Worm (Caenorhabditis elegans) whole organism, L4 larva: Measurements from ENCODE around the gene iffb-1.

Experiments
- D1046.2 ChIP-seq: fragments of 200-800 bp; sonication (Bioruptor generic); IDR thresholded peaks from 2 replicates; pipeline ENCODE4 v1.3.6; 2022; ENCODE audit warnings: missing genetic modification characterization, missing compliant biosample characterization
- F26F4.8 ChIP-seq: fragments of 200-800 bp; sonication (Bioruptor generic); conservative IDR thresholded peaks from 2 replicates; pipeline ENCODE4 v1.3.6; 2022; ENCODE audit warnings: missing genetic modification characterization, missing compliant biosample characterization
- T20F7.1 ChIP-seq: fragments of 200-800 bp; sonication (Bioruptor generic); optimal IDR thresholded peaks from 2 replicates; lab custom pipeline; 2018; ENCODE audit warnings: mild to moderate bottlenecking, missing genetic modification characterization, missing compliant biosample characterization
- Y105C5A.15 ChIP-seq: fragments of 200-800 bp; sonication (Bioruptor generic); IDR thresholded peaks from 2 replicates; pipeline ENCODE4 v1.3.6; 2022; ENCODE audit warnings: missing genetic modification characterization, missing compliant biosample characterization
- Y5F2A.4 ChIP-seq: fragments of 200-800 bp; sonication (Bioruptor generic); optimal IDR thresholded peaks from 2 replicates; lab custom pipeline; 2018; ENCODE audit warnings: mild to moderate bottlenecking, missing genetic modification characterization, missing compliant biosample characterization
- ZK337.2 ChIP-seq: fragments of 200-800 bp; sonication (Bioruptor generic); IDR thresholded peaks from 2 replicates; pipeline ENCODE4 v1.3.6; 2022; ENCODE audit warnings: missing genetic modification reagents, missing genetic modification characterization, missing compliant biosample characterization
- ZK546.5 ChIP-seq, 2 experiments: sonication (generic microtip); optimal IDR thresholded peaks; 2 replicates each; lab custom pipeline; 2017; ENCODE audit warnings: missing biosample characterization in 2 of 2, missing genetic modification characterization in 2 of 2
- aly-2 ChIP-seq: sonication (generic microtip); optimal IDR thresholded peaks from 2 replicates; lab custom pipeline; 2018; ENCODE audit warnings: missing biosample characterization, missing genetic modification characterization
- ceh-28 ChIP-seq: fragments of 150-350 bp; optimal IDR thresholded peaks from 2 replicates; lab custom pipeline; 2014; ENCODE audit warnings: missing biosample characterization, missing genetic modification reagents, missing genetic modification characterization
- ceh-44 ChIP-seq: fragments of 200-800 bp; sonication (Bioruptor generic); IDR thresholded peaks from 2 replicates; pipeline ENCODE4 v1.3.6; 2022; ENCODE audit warnings: missing genetic modification reagents, missing genetic modification characterization, missing compliant biosample characterization
- ces-1 ChIP-seq: fragments of 150-350 bp; sonication (generic microtip); optimal IDR thresholded peaks from 4 replicates; lab custom pipeline; 2014; ENCODE audit warnings: missing biosample characterization, missing genetic modification reagents, missing genetic modification characterization
- daf-16 ChIP-seq, 3 experiments: sonication (generic microtip); optimal IDR thresholded peaks; 2 replicates each; lab custom pipeline; 2016 to 2017; ENCODE audit warnings: missing genetic modification characterization in 3 of 3, missing genetic modification reagents in 3 of 3, mild to moderate bottlenecking in 2 of 3, missing compliant biosample characterization in 2 of 3, missing biosample characterization in 1 of 3, moderate library complexity in 1 of 3
- duxl-1 ChIP-seq: sonication (generic microtip); optimal IDR thresholded peaks from 2 replicates; lab custom pipeline; 2016; ENCODE audit warnings: mild to moderate bottlenecking, missing genetic modification characterization, moderate library complexity, missing compliant biosample characterization; ENCODE audit not compliant: poor library complexity
- egl-27 ChIP-seq: sonication (generic microtip); optimal IDR thresholded peaks from 3 replicates; lab custom pipeline; 2017; ENCODE audit warnings: missing biosample characterization, missing genetic modification reagents, missing genetic modification characterization
- egl-43 ChIP-seq: fragments of 200-800 bp; sonication (Bioruptor generic); IDR thresholded peaks from 2 replicates; pipeline ENCODE4 v1.3.6; 2022; ENCODE audit warnings: missing genetic modification reagents, missing genetic modification characterization, missing compliant biosample characterization
- fkh-10 ChIP-seq: fragments of 150-350 bp; optimal IDR thresholded peaks from 2 replicates; lab custom pipeline; 2014; ENCODE audit warnings: missing biosample characterization, missing genetic modification reagents, missing genetic modification characterization
- hif-1 ChIP-seq, 2 experiments: sonication (generic microtip); optimal IDR thresholded peaks; 2 replicates each; lab custom pipeline; 2016 to 2017; ENCODE audit warnings: missing compliant biosample characterization in 2 of 2, missing genetic modification characterization in 2 of 2, missing genetic modification reagents in 2 of 2, missing genotype in 2 of 2, mild to moderate bottlenecking in 1 of 2
- hlh-30 ChIP-seq: sonication (generic microtip); optimal IDR thresholded peaks from 2 replicates; lab custom pipeline; 2017; ENCODE audit warnings: antibody characterized with exemption, mild to moderate bottlenecking, missing genetic modification characterization, missing compliant biosample characterization; ENCODE audit not compliant: insufficient read depth
- hmg-1.1 ChIP-seq: fragments of 200-800 bp; sonication (Bioruptor generic); IDR thresholded peaks from 2 replicates; pipeline ENCODE4 v1.3.6; 2022; ENCODE audit warnings: missing genetic modification reagents, missing genetic modification characterization, missing compliant biosample characterization
- lim-7 ChIP-seq: fragments of 200-800 bp; sonication (Bioruptor generic); IDR thresholded peaks from 2 replicates; pipeline ENCODE4 v1.3.6; 2022; ENCODE audit warnings: missing genetic modification characterization, missing compliant biosample characterization
- lin-13 ChIP-seq: fragments of 150-350 bp; optimal IDR thresholded peaks from 2 replicates; lab custom pipeline; 2014; ENCODE audit warnings: missing biosample characterization, missing genetic modification reagents, missing genetic modification characterization
- lin-38 ChIP-seq: fragments of 200-800 bp; sonication (Bioruptor generic); IDR thresholded peaks from 2 replicates; pipeline ENCODE4 v1.3.6; 2022; ENCODE audit warnings: missing genetic modification reagents, missing genetic modification characterization, missing compliant biosample characterization
- lin-39 ChIP-seq: fragments of 150-350 bp; optimal IDR thresholded peaks from 2 replicates; lab custom pipeline; 2014; ENCODE audit warnings: missing biosample characterization, missing genetic modification reagents, missing genetic modification characterization
- madf-5 ChIP-seq, 2 experiments: fragments of 200-800 bp; sonication (Bioruptor generic); IDR thresholded peaks; 2 replicates each; pipeline ENCODE4 v1.3.6; 2022; ENCODE audit warnings: missing compliant biosample characterization in 2 of 2, missing genetic modification characterization in 2 of 2
- mdt-29 ChIP-seq: fragments of 200-800 bp; sonication (Bioruptor generic); IDR thresholded peaks from 2 replicates; pipeline ENCODE4 v1.3.6; 2022; ENCODE audit warnings: missing genetic modification reagents, missing genetic modification characterization, missing compliant biosample characterization
- mep-1 ChIP-seq: fragments of 150-350 bp; sonication (generic microtip); optimal IDR thresholded peaks from 3 replicates; lab custom pipeline; 2014; ENCODE audit warnings: missing biosample characterization, missing genetic modification characterization
- mxl-2 ChIP-seq: fragments of 200-800 bp; sonication (Bioruptor generic); conservative IDR thresholded peaks from 2 replicates; pipeline ENCODE4 v1.3.6; 2022; ENCODE audit warnings: missing genetic modification reagents, missing genetic modification characterization, missing compliant biosample characterization
- nhr-10 ChIP-seq: fragments of 150-350 bp; optimal IDR thresholded peaks from 2 replicates; lab custom pipeline; 2014; ENCODE audit warnings: missing biosample characterization, missing genetic modification characterization
- nhr-11 ChIP-seq: fragments of 150-350 bp; optimal IDR thresholded peaks from 2 replicates; lab custom pipeline; 2014; ENCODE audit warnings: missing biosample characterization, missing genetic modification characterization
- nhr-111 ChIP-seq: fragments of 200-800 bp; sonication (Bioruptor generic); optimal IDR thresholded peaks from 2 replicates; lab custom pipeline; 2018; ENCODE audit warnings: mild to moderate bottlenecking, missing genetic modification characterization, missing compliant biosample characterization
- nhr-41 ChIP-seq: fragments of 200-800 bp; sonication (Bioruptor generic); IDR thresholded peaks from 2 replicates; pipeline ENCODE4 v1.3.6; 2022; ENCODE audit warnings: missing genetic modification reagents, missing genetic modification characterization, missing compliant biosample characterization
- nhr-6 ChIP-seq: fragments of 150-350 bp; optimal IDR thresholded peaks from 2 replicates; lab custom pipeline; 2014; ENCODE audit warnings: missing biosample characterization, missing genetic modification characterization
- rbr-2 ChIP-seq: sonication (generic microtip); optimal IDR thresholded peaks from 2 replicates; lab custom pipeline; 2016; ENCODE audit warnings: missing genotype, missing genetic modification characterization, missing compliant biosample characterization
- spr-3 ChIP-seq: fragments of 200-800 bp; sonication (Bioruptor generic); optimal IDR thresholded peaks from 2 replicates; lab custom pipeline; 2018; ENCODE audit warnings: mild to moderate bottlenecking, missing genetic modification characterization, missing compliant biosample characterization
- tag-97 ChIP-seq: fragments of 200-800 bp; sonication (Bioruptor generic); IDR thresholded peaks from 2 replicates; pipeline ENCODE4 v1.3.6; 2022; ENCODE audit warnings: missing genetic modification characterization, missing compliant biosample characterization
- unc-130 ChIP-seq: sonication (generic microtip); optimal IDR thresholded peaks from 2 replicates; lab custom pipeline; 2016; ENCODE audit warnings: missing genetic modification reagents, missing genetic modification characterization, missing compliant biosample characterization
- unc-39 ChIP-seq: sonication (generic microtip); optimal IDR thresholded peaks from 2 replicates; lab custom pipeline; 2017; ENCODE audit warnings: missing biosample characterization, missing genetic modification characterization
- unc-62 ChIP-seq, 3 experiments: fragments of 150-350 bp in 1 of 3; sonication (generic microtip); optimal IDR thresholded peaks in 2 of 3; peaks in 1 of 3; 1 replicate in 1 of 3; 2 replicates in 2 of 3; lab custom pipeline; 2014 to 2017; ENCODE audit warnings: missing biosample characterization in 3 of 3, missing genetic modification characterization in 3 of 3, missing genetic modification reagents in 3 of 3, missing genotype in 1 of 3
- zfp-2 ChIP-seq: sonication (generic microtip); optimal IDR thresholded peaks from 2 replicates; lab custom pipeline; 2016; ENCODE audit warnings: mild to moderate bottlenecking, missing genetic modification characterization, missing compliant biosample characterization
- zip-11 ChIP-seq: fragments of 200-800 bp; sonication (Bioruptor generic); IDR thresholded peaks from 2 replicates; pipeline ENCODE4 v1.3.6; 2022; ENCODE audit warnings: missing genetic modification characterization, missing compliant biosample characterization
- ztf-11 ChIP-seq: fragments of 150-350 bp; optimal IDR thresholded peaks from 2 replicates; lab custom pipeline; 2014; ENCODE audit warnings: missing biosample characterization, missing genetic modification characterization
- ztf-7 ChIP-seq: fragments of 150-350 bp; optimal IDR thresholded peaks from 2 replicates; lab custom pipeline; 2014; ENCODE audit warnings: missing biosample characterization, missing genetic modification characterization

The iffb-1 gene

ce11 chrIII:2324703-2325102 is 10.5 kb downstream of the iffb-1 start:
- TF ChIP-seq ZK546.5 (tag; optimal IDR thresholded peaks at IDR 0.05; lab: Kevin White, UChicago) (no peak), lim-7 (no peak), D1046.2 (no peak), Y105C5A.15 (GFP tag; lab: Robert Waterston, UW) (no peak)

ce11 chrIII:2328612-2329011 is 14.4 kb downstream of the iffb-1 start:
- peak; percentile 85 for TF ChIP-seq ceh-28 (tag; lab: Kevin White, UChicago)
- TF ChIP-seq nhr-111, result no peak
- TF ChIP-seq aly-2, result no peak
- no peak for TF ChIP-seq daf-16 (GFP tag; optimal IDR thresholded peaks at IDR 0.05; lab: Kevin White, UChicago)
- no peak for TF ChIP-seq daf-16 (tag; optimal IDR thresholded peaks at IDR 0.05; lab: Kevin White, UChicago)
- TF ChIP-seq tag-97 (GFP tag; lab: Robert Waterston, UW), result no peak
- peak in 1 of 2 experiments; percentile 61 for TF ChIP-seq unc-62 (GFP tag; optimal IDR thresholded peaks at IDR 0.05 in 1 of 2; lab: Kevin White, UChicago)
- TF ChIP-seq unc-62 (tag; optimal IDR thresholded peaks at IDR 0.05; lab: Kevin White, UChicago), result no peak
- TF ChIP-seq zfp-2 (tag; lab: Kevin White, UChicago), result no peak
- no peak for TF ChIP-seq mxl-2

ce11 chrIII:2329336-2329735 is 15.1 kb downstream of the iffb-1 start, which contains the start of gene Y54F10BM.12:
Y54F10BM.12 (minus strand) TSS chrIII:2329679.
- no peak for TF ChIP-seq spr-3
- no peak for TF ChIP-seq rbr-2 (tag; lab: Kevin White, UChicago)
- peak in 1 of 2 experiments; percentile 94 for TF ChIP-seq unc-62 (GFP tag; optimal IDR thresholded peaks at IDR 0.05 in 1 of 2; lab: Kevin White, UChicago)
- no peak for TF ChIP-seq unc-62 (tag; optimal IDR thresholded peaks at IDR 0.05; lab: Kevin White, UChicago)
- no peak for TF ChIP-seq ztf-11 (tag; lab: Kevin White, UChicago)

DNA sequence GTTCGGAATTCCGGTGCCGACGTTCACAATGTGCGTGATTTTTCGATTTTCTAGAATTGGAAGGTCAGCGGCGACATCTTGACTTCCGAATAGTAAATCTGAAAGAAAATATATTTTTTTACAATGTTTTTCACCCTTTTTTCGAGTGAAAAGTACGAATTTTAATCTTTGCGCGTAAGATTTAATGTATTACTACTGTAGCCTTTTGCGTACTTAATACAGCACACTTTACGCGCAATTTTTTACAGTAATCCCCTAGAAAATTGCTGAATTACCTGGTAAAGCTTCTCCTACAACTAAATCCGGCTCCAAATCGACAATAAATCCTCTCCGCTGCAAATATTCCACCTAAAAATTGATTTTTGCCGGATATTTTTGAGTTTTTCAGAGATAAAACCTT is 16.2 kb downstream of the iffb-1 start:
- TF ChIP-seq mdt-29 (GFP tag; lab: Robert Waterston, UW) (no peak), ztf-11 (tag; lab: Kevin White, UChicago) (no peak), lim-7 (no peak), zip-11 (GFP tag; lab: Robert Waterston, UW) (no peak), T20F7.1 (GFP tag; lab: Kevin White, UChicago) (no peak), F26F4.8 (GFP tag; lab: Robert Waterston, UW) (no peak), Y105C5A.15 (GFP tag; lab: Robert Waterston, UW) (no peak), hmg-1.1 (GFP tag; lab: Robert Waterston, UW) (no peak), ceh-44 (no peak)

DNA sequence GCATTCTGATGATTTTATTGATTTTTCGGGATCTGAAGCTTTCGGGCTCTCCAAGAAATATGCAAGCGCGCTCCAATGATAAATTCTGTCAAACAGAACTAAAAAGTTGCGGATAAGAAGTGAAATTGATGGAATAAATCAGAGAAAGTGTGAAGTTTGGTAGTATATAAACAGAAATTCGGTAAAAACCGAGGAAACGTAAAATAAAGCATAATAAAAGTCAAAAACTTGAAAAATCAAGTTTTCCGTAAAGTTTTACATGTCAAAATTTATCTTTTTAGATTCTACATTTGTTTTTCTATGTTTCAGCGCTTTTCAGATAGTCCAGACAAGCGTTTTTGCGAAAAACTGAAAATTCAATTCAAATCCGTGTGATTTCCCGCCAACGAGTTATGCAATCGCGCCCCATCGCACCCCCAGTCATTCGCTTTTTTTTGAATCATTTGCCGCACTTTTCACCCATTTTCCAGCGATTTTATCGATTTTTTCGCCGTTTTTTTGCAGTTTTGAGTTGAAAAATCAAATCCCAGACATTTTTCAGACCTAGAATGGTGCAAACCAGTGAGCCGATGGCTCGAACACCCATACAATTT is 16.9 kb downstream of the iffb-1 start, which contains the start of the genes Y54F10BM.13 and ppm-1.D:
Y54F10BM.13 (minus strand) TSS at position 51 of the 593 bp plus-strand sequence.
ppm-1.D (plus strand) TSS at position 540 of the 593 bp plus-strand sequence.
- TF ChIP-seq unc-130 (GFP tag; lab: Kevin White, UChicago) (no peak), Y5F2A.4 (GFP tag; lab: Kevin White, UChicago) (no peak), hif-1 (tag; optimal IDR thresholded peaks at IDR 0.05; lab: Kevin White, UChicago) (no peak), ZK337.2 (GFP tag; lab: Robert Waterston, UW) (no peak), nhr-10 (tag; lab: Kevin White, UChicago) (no peak), egl-27 (tag; lab: Kevin White, UChicago) (no peak), nhr-41 (GFP tag; lab: Robert Waterston, UW) (no peak), nhr-6 (no peak), mep-1 (tag; lab: Kevin White, UChicago) (no peak), ztf-7 (tag; lab: Kevin White, UChicago) (no peak), lin-13 (GFP tag; lab: Kevin White, UChicago) (no peak), hmg-1.1 (GFP tag; lab: Robert Waterston, UW) (0 out of 2 replicates have a peak, but pooled peaks have one; percentile 42), duxl-1 (tag; lab: Kevin White, UChicago) (no peak), spr-3 (no peak), egl-43 (GFP tag; lab: Robert Waterston, UW) (no peak), hlh-30 (peak; percentile 29), mxl-2 (no peak), madf-5 (GFP tag; IDR thresholded peaks at IDR 0.05; lab: Robert Waterston, UW) (no peak), aly-2 (no peak), lin-39 (no peak), D1046.2 (no peak), ceh-44 (no peak), unc-39 (tag; lab: Kevin White, UChicago) (no peak), lin-38 (GFP tag; lab: Robert Waterston, UW) (peak; percentile 92), fkh-10 (GFP tag; lab: Kevin White, UChicago) (no peak), nhr-11 (tag; lab: Kevin White, UChicago) (no peak), ces-1 (GFP tag; lab: Kevin White, UChicago) (no peak)
